Fruit fly (Drosophila melanogaster) whole organism, embryonic: ENCODE data around the gene CG31809.

Source experiments
- BEAF-32 ChIP-seq: fragments of 200-800 bp; sonication (Bioruptor generic); optimal IDR thresholded peaks from 3 replicates; lab custom pipeline; 2017; ENCODE audit warnings: missing biosample characterization, missing genetic modification characterization, mild to moderate bottlenecking, moderate library complexity, missing genetic modification reagents
- CG10209 ChIP-seq: fragments of 200-800 bp; sonication (Bioruptor generic); optimal IDR thresholded peaks from 3 replicates; lab custom pipeline; 2017; ENCODE audit warnings: missing biosample characterization, mild to moderate bottlenecking, missing genetic modification characterization, missing genetic modification reagents
- CG10565 ChIP-seq: fragments of 200-800 bp; sonication (Bioruptor generic); optimal IDR thresholded peaks from 3 replicates; lab custom pipeline; 2016; ENCODE audit warnings: missing biosample characterization, mild to moderate bottlenecking, missing genetic modification characterization
- CG10654 ChIP-seq: fragments of 200-800 bp; sonication (Bioruptor generic); optimal IDR thresholded peaks from 2 replicates; lab custom pipeline; 2016; ENCODE audit warnings: missing biosample characterization, missing genetic modification characterization
- CG11696 ChIP-seq: fragments of 200-800 bp; sonication (Bioruptor generic); IDR thresholded peaks from 2 replicates; pipeline ENCODE4 v1.3.6; 2022; ENCODE audit warnings: missing biosample characterization, missing genetic modification characterization
- CG12155 ChIP-seq: fragments of 200-800 bp; sonication (Bioruptor generic); optimal IDR thresholded peaks from 3 replicates; lab custom pipeline; 2016; ENCODE audit warnings: missing biosample characterization, missing genetic modification characterization
- CG12391 ChIP-seq: fragments of 200-800 bp; sonication (Bioruptor generic); optimal IDR thresholded peaks from 3 replicates; lab custom pipeline; 2018; ENCODE audit warnings: missing biosample characterization, mild to moderate bottlenecking, missing genetic modification characterization, moderate library complexity
- CG17361 ChIP-seq: fragments of 200-800 bp; sonication (Bioruptor generic); IDR thresholded peaks from 3 replicates; pipeline ENCODE4 v1.3.6; 2022; ENCODE audit warnings: missing biosample characterization, missing genetic modification characterization
- CG18011 ChIP-seq: fragments of 200-800 bp; sonication (Bioruptor generic); optimal IDR thresholded peaks from 2 replicates; lab custom pipeline; 2017; ENCODE audit warnings: missing biosample characterization, missing genetic modification characterization, mild to moderate bottlenecking, moderate library complexity, missing genotype
- CG3163 ChIP-seq: fragments of 200-800 bp; sonication (Bioruptor generic); optimal IDR thresholded peaks from 3 replicates; lab custom pipeline; 2016; ENCODE audit warnings: missing biosample characterization, missing genetic modification characterization
- CG3281 ChIP-seq: fragments of 200-800 bp; sonication (Bioruptor generic); optimal IDR thresholded peaks from 3 replicates; lab custom pipeline; 2017; ENCODE audit warnings: missing biosample characterization, mild to moderate bottlenecking, missing genetic modification characterization
- CG3838 ChIP-seq: fragments of 200-800 bp; sonication (Bioruptor generic); optimal IDR thresholded peaks from 3 replicates; lab custom pipeline; 2016; ENCODE audit warnings: missing biosample characterization, missing genetic modification characterization
- CG4854 ChIP-seq: fragments of 200-800 bp; sonication (Bioruptor generic); optimal IDR thresholded peaks from 2 replicates; lab custom pipeline; 2016; ENCODE audit warnings: missing biosample characterization, missing genetic modification characterization, inconsistent platforms
- CG7963 ChIP-seq: fragments of 200-800 bp; sonication (Bioruptor generic); IDR thresholded peaks from 3 replicates; pipeline ENCODE4 v1.3.6; 2022; ENCODE audit warnings: missing biosample characterization, missing genetic modification characterization; ENCODE audit not compliant: partially characterized antibody
- CG8944 ChIP-seq: fragments of 200-800 bp; sonication (Bioruptor generic); optimal IDR thresholded peaks from 3 replicates; lab custom pipeline; 2016; ENCODE audit warnings: missing biosample characterization, missing genetic modification characterization
- CG9215 ChIP-seq: fragments of 200-800 bp; sonication (Bioruptor generic); IDR thresholded peaks from 2 replicates; pipeline ENCODE4 v1.3.6; 2022; ENCODE audit warnings: missing biosample characterization, missing genetic modification characterization
- CG9609 ChIP-seq: fragments of 200-800 bp; sonication (Bioruptor generic); optimal IDR thresholded peaks from 3 replicates; lab custom pipeline; 2016; ENCODE audit warnings: missing biosample characterization, missing genetic modification characterization
- CG9876 ChIP-seq: fragments of 200-800 bp; sonication (Bioruptor generic); optimal IDR thresholded peaks from 2 replicates; lab custom pipeline; 2016; ENCODE audit warnings: missing biosample characterization, missing genetic modification characterization
- Camta ChIP-seq: fragments of 200-800 bp; sonication (Bioruptor generic); optimal IDR thresholded peaks from 2 replicates; lab custom pipeline; 2016; ENCODE audit warnings: missing biosample characterization, missing genetic modification characterization
- Dad ChIP-seq: fragments of 200-800 bp; sonication (Bioruptor generic); optimal IDR thresholded peaks from 3 replicates; lab custom pipeline; 2016; ENCODE audit warnings: missing biosample characterization, missing genetic modification characterization
- Dbx ChIP-seq: fragments of 200-800 bp; sonication (Bioruptor generic); IDR thresholded peaks from 3 replicates; pipeline ENCODE4 v1.3.6; 2022; ENCODE audit warnings: missing biosample characterization, missing genetic modification characterization
- Dek ChIP-seq: fragments of 200-800 bp; sonication (Bioruptor generic); optimal IDR thresholded peaks from 3 replicates; lab custom pipeline; 2019; ENCODE audit warnings: missing biosample characterization, mild to moderate bottlenecking, missing genetic modification characterization, moderate library complexity
- GATAe ChIP-seq: fragments of 200-800 bp; sonication (Bioruptor generic); conservative IDR thresholded peaks from 2 replicates; pipeline ENCODE4 v1.3.6; 2022; ENCODE audit warnings: missing biosample characterization, missing genetic modification characterization
- HLH54F ChIP-seq: fragments of 200-800 bp; sonication (Bioruptor generic); optimal IDR thresholded peaks from 3 replicates; lab custom pipeline; 2016; ENCODE audit warnings: missing biosample characterization, missing genetic modification characterization
- Hey ChIP-seq: fragments of 200-800 bp; sonication (Bioruptor generic); optimal IDR thresholded peaks from 3 replicates; lab custom pipeline; 2018; ENCODE audit warnings: missing biosample characterization, mild to moderate bottlenecking, missing genetic modification characterization
- Kr ChIP-seq: fragments of 200-800 bp; sonication (Bioruptor generic); optimal IDR thresholded peaks from 2 replicates; lab custom pipeline; 2017; ENCODE audit warnings: missing biosample characterization, mild to moderate bottlenecking, missing genetic modification characterization
- Med ChIP-seq: fragments of 200-800 bp; sonication (Bioruptor generic); peaks from one replicate; lab custom pipeline; 2016; ENCODE audit warnings: missing biosample characterization, missing genetic modification characterization, mild to moderate bottlenecking, inconsistent platforms, moderate library complexity
- Meics ChIP-seq: fragments of 200-800 bp; sonication (Bioruptor generic); optimal IDR thresholded peaks from 2 replicates; lab custom pipeline; 2017; ENCODE audit warnings: missing biosample characterization, mild to moderate bottlenecking, missing genetic modification characterization
- Mrtf ChIP-seq: fragments of 200-800 bp; sonication (Bioruptor generic); IDR thresholded peaks from 3 replicates; pipeline ENCODE4 v1.3.6; 2022; ENCODE audit warnings: missing biosample characterization, missing genetic modification characterization
- Myb ChIP-seq: fragments of 200-800 bp; sonication (Bioruptor generic); optimal IDR thresholded peaks from 2 replicates; lab custom pipeline; 2016; ENCODE audit warnings: missing biosample characterization, missing genetic modification characterization
- NC2α ChIP-seq: fragments of 200-800 bp; sonication (Bioruptor generic); optimal IDR thresholded peaks from 2 replicates; lab custom pipeline; 2016; ENCODE audit warnings: missing biosample characterization, missing genetic modification characterization
- Oaz ChIP-seq: fragments of 200-800 bp; sonication (Bioruptor generic); IDR thresholded peaks from 2 replicates; pipeline ENCODE4 v1.3.6; 2022; ENCODE audit warnings: missing biosample characterization, missing genetic modification characterization
- Six4 ChIP-seq: fragments of 200-800 bp; sonication (Bioruptor generic); optimal IDR thresholded peaks from 2 replicates; lab custom pipeline; 2016; ENCODE audit warnings: missing biosample characterization, missing genetic modification characterization
- Ssrp ChIP-seq: fragments of 200-800 bp; sonication (Bioruptor generic); optimal IDR thresholded peaks from 2 replicates; lab custom pipeline; 2018; ENCODE audit warnings: missing biosample characterization, mild to moderate bottlenecking, missing genetic modification characterization, moderate library complexity
- Xrp1 ChIP-seq: fragments of 200-800 bp; sonication (Bioruptor generic); IDR thresholded peaks from 2 replicates; pipeline ENCODE4 v1.3.6; 2022; ENCODE audit warnings: missing biosample characterization, missing genetic modification characterization
- amos ChIP-seq: fragments of 200-800 bp; sonication (Bioruptor generic); IDR thresholded peaks from 2 replicates; pipeline ENCODE4 v1.3.6; 2022; ENCODE audit warnings: missing biosample characterization, missing genetic modification characterization; ENCODE audit not compliant: partially characterized antibody
- cad ChIP-seq: fragments of >200 bp; optimal IDR thresholded peaks from 2 replicates; lab custom pipeline; 2017; ENCODE audit warnings: missing biosample characterization, missing genetic modification characterization
- chm ChIP-seq: fragments of 200-800 bp; sonication (Bioruptor generic); IDR thresholded peaks from 2 replicates; pipeline ENCODE4 v1.3.6; 2022; ENCODE audit warnings: missing biosample characterization, missing genetic modification characterization
- dan ChIP-seq: fragments of 200-800 bp; sonication (Bioruptor generic); IDR thresholded peaks from 2 replicates; pipeline ENCODE4 v1.3.6; 2022; ENCODE audit warnings: missing biosample characterization, missing genetic modification characterization
- dati ChIP-seq: fragments of 200-800 bp; sonication (Bioruptor generic); IDR thresholded peaks from 2 replicates; pipeline ENCODE4 v1.3.6; 2022; ENCODE audit warnings: missing biosample characterization, missing genetic modification characterization
- grau ChIP-seq: fragments of 200-800 bp; optimal IDR thresholded peaks from 3 replicates; lab custom pipeline; 2019; ENCODE audit warnings: missing biosample characterization, mild to moderate bottlenecking, missing genetic modification characterization, moderate library complexity
- hbn ChIP-seq: fragments of 200-800 bp; sonication (Bioruptor generic); IDR thresholded peaks from 2 replicates; pipeline ENCODE4 v1.3.6; 2022; ENCODE audit warnings: missing biosample characterization, missing genetic modification characterization; ENCODE audit not compliant: partially characterized antibody
- her ChIP-seq: fragments of 200-800 bp; sonication (Bioruptor generic); optimal IDR thresholded peaks from 2 replicates; lab custom pipeline; 2016; ENCODE audit warnings: missing biosample characterization, missing genetic modification characterization
- insv ChIP-seq, 2 experiments: fragments of 200-800 bp; sonication (Bioruptor generic); optimal IDR thresholded peaks; 3 replicates each; lab custom pipeline; 2016 to 2018; ENCODE audit warnings: missing biosample characterization in 2 of 2, missing genetic modification characterization in 2 of 2
- lmd ChIP-seq: fragments of 200-800 bp; sonication (Bioruptor generic); IDR thresholded peaks from 2 replicates; pipeline ENCODE4 v1.3.6; 2022; ENCODE audit warnings: missing biosample characterization, missing genetic modification characterization
- lola ChIP-seq, 3 experiments: fragments of >200 bp in 2 of 3; fragments of 200-800 bp in 1 of 3; sonication (Bioruptor generic) in 1 of 3; optimal IDR thresholded peaks; 2 replicates each; lab custom pipeline; 2017 to 2019; ENCODE audit warnings: missing biosample characterization in 3 of 3, missing genetic modification characterization in 3 of 3, mild to moderate bottlenecking in 1 of 3, moderate library complexity in 1 of 3
- pb ChIP-seq: fragments of 200-800 bp; sonication (Bioruptor generic); optimal IDR thresholded peaks from 3 replicates; lab custom pipeline; 2016; ENCODE audit warnings: missing biosample characterization, missing genetic modification characterization
- pho ChIP-seq: fragments of 200-800 bp; sonication (Bioruptor generic); optimal IDR thresholded peaks from 2 replicates; lab custom pipeline; 2016; ENCODE audit warnings: missing biosample characterization, missing genetic modification characterization
- pros ChIP-seq: fragments of 200-800 bp; sonication (Bioruptor generic); optimal IDR thresholded peaks from 3 replicates; lab custom pipeline; 2019; ENCODE audit warnings: missing biosample characterization, mild to moderate bottlenecking, missing genetic modification characterization, moderate library complexity
- repo ChIP-seq: fragments of 200-800 bp; sonication (Bioruptor generic); optimal IDR thresholded peaks from 2 replicates; lab custom pipeline; 2016; ENCODE audit warnings: missing biosample characterization, missing genetic modification characterization
- so ChIP-seq: fragments of 200-800 bp; sonication (Bioruptor generic); IDR thresholded peaks from 3 replicates; pipeline ENCODE4 v1.3.6; 2022; ENCODE audit warnings: missing biosample characterization, missing genetic modification characterization
- tna ChIP-seq: fragments of 200-800 bp; sonication (Bioruptor generic); IDR thresholded peaks from 2 replicates; pipeline ENCODE4 v1.3.6; 2022; ENCODE audit warnings: missing biosample characterization, missing genetic modification characterization; ENCODE audit not compliant: partially characterized antibody

The CG31809 gene

dm6 chr2L:16868897-16869324 lies 10.4 kb upstream of the CG31809 start (continued):
- TF ChIP-seq tna (no peak), insv (GFP tag; optimal IDR thresholded peaks at IDR 0.05; lab: Kevin White, UChicago) (no peak), NC2α (GFP tag; lab: Kevin White, UChicago) (no peak), dan (GFP tag; lab: Robert Waterston, UW) (no peak), pros (no peak), CG8944 (GFP tag; lab: Kevin White, UChicago) (no peak), hbn (GFP tag; lab: Robert Waterston, UW) (no peak), CG18011 (no peak), cad (no peak), repo (no peak), lola (GFP tag; optimal IDR thresholded peaks at IDR 0.05; lab: Kevin White, UChicago) (peak in 1 of 3 experiments; percentile 23), Meics (GFP tag; lab: Kevin White, UChicago) (peak; percentile 40), CG9215 (no peak), Myb (GFP tag; lab: Kevin White, UChicago) (no peak), so (GFP tag; lab: Robert Waterston, UW) (no peak; the same call in 2 of the 3 replicates), CG12155 (GFP tag; lab: Kevin White, UChicago) (no peak), Xrp1 (peak; percentile 41; the same call in 1 of the 2 replicates), lmd (GFP tag; lab: Robert Waterston, UW) (peak; percentile 73), CG11696 (GFP tag; lab: Robert Waterston, UW) (no peak), Med (GFP tag; lab: Kevin White, UChicago) (peak; percentile 66), Six4 (GFP tag; lab: Kevin White, UChicago) (no peak), Dek (tag; lab: Kevin White, UChicago) (peak; percentile 27), CG10565 (no peak), CG3163 (no peak), chm (GFP tag; lab: Robert Waterston, UW) (no peak; the same call in 1 of the 2 replicates), HLH54F (GFP tag; lab: Kevin White, UChicago) (no peak), CG3281 (GFP tag; lab: Kevin White, UChicago) (peak; percentile 32), Dbx (GFP tag; lab: Robert Waterston, UW) (no peak), her (GFP tag; lab: Kevin White, UChicago) (no peak), CG4854 (GFP tag; lab: Kevin White, UChicago) (no peak), CG9876 (GFP tag; lab: Kevin White, UChicago) (no peak), Hey (tag; lab: Kevin White, UChicago) (no peak), pb (GFP tag; lab: Kevin White, UChicago) (no peak), dati (GFP tag; lab: Robert Waterston, UW) (no peak), amos (GFP tag; lab: Robert Waterston, UW) (no peak), grau (peak; percentile 67), CG9609 (GFP tag; lab: Kevin White, UChicago) (no peak), Dad (GFP tag; lab: Kevin White, UChicago) (no peak), CG10209 (GFP tag; lab: Kevin White, UChicago) (peak; percentile 27), CG3838 (GFP tag; lab: Kevin White, UChicago) (no peak), CG7963 (GFP tag; lab: Robert Waterston, UW) (no peak), Mrtf (GFP tag; lab: Robert Waterston, UW) (no peak), Kr (GFP tag; lab: Kevin White, UChicago) (no peak), GATAe (GFP tag; lab: Robert Waterston, UW) (no peak), CG10654 (GFP tag; lab: Kevin White, UChicago) (no peak), BEAF-32 (GFP tag; lab: Kevin White, UChicago) (no peak), Camta (GFP tag; lab: Kevin White, UChicago) (no peak), CG17361 (GFP tag; lab: Robert Waterston, UW) (peak; percentile 69; the same call in 2 of the 3 replicates), pho (GFP tag; lab: Kevin White, UChicago) (no peak), Oaz (GFP tag; lab: Robert Waterston, UW) (no peak), Ssrp (peak; percentile 62), CG12391 (tag; lab: Kevin White, UChicago) (peak; percentile 62)
